Worm (Caenorhabditis elegans) whole organism, L2 larva: ENCODE measurements around the gene C09B9.1.
"Not testable (repeated sequence)": the region's sequence is repeated elsewhere in the genome, so short reads cannot be mapped to it uniquely, and the experiment has no call there.

ENCODE experiments used
- ZK546.5 ChIP-seq: sonication (generic microtip); optimal IDR thresholded peaks from 2 replicates; lab custom pipeline; 2017; ENCODE audit warnings: missing biosample characterization, missing genetic modification characterization
- egl-27 ChIP-seq: sonication (generic microtip); optimal IDR thresholded peaks from 3 replicates; lab custom pipeline; 2017; ENCODE audit warnings: missing biosample characterization, missing genetic modification reagents, missing genetic modification characterization
- lin-11 ChIP-seq: fragments of 150-350 bp; sonication (generic microtip); optimal IDR thresholded peaks from 2 replicates; lab custom pipeline; 2014; ENCODE audit warnings: missing biosample characterization, missing genetic modification characterization, inconsistent platforms, mixed read lengths

DNA sequence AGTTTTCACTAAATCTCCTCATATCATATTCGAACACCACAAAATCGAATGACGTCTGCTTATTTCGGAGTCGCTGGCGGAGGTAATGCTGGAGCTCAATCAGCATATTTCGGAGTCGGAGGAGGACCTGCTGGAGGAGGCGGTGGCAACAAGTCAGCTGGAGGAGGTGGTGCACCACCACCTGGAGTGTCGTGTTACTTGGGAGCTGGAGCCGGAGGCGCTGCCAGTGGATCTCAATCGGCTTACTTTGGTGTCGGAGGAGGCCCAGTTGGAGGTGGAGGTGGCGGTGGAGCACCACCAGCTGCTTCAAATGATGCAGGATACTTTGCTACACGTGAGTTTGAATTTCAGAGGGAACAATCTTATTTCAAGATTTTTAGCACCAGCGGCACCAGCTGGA, 21.1 kb upstream of the C09B9.1 start, which contains the start of gene ssq-4:
- TF ChIP-seq ZK546.5, egl-27, lin-11 (tag; lab: Kevin White, UChicago): not testable (repeated sequence)
